Fruit fly (Drosophila melanogaster): ENCODE measurements around the gene CG43063.

The CG43063 gene

dm6 chr3R:13082382-13082781, 3.6 kb upstream of the CG43063 start:
- TF ChIP-seq lola (GFP tag; optimal IDR thresholded peaks at IDR 0.05) (no peak), usp (GFP tag; optimal IDR thresholded peaks at IDR 0.05) (no peak), GATAd (GFP tag; optimal IDR thresholded peaks at IDR 0.05) (no peak), CrebA (GFP tag; optimal IDR thresholded peaks at IDR 0.05; ENCODE audit: borderline replicate concordance) (no peak), Hnf4 (GFP tag; optimal IDR thresholded peaks at IDR 0.05) (no peak), dl (GFP tag; optimal IDR thresholded peaks at IDR 0.05; ENCODE audit: insufficient read depth in 1 of 2, partially characterized antibody in 2 of 2) (no peak), brk (GFP tag; optimal IDR thresholded peaks at IDR 0.05) (no peak), tai (GFP tag; optimal IDR thresholded peaks at IDR 0.05) (no peak), HLH106 (tag; optimal IDR thresholded peaks at IDR 0.05) (no peak), Mio (GFP tag; optimal IDR thresholded peaks at IDR 0.05) (no peak), pan (optimal IDR thresholded peaks at IDR 0.05) (no peak), woc (GFP tag; optimal IDR thresholded peaks at IDR 0.05) (no peak), CG32264 (GFP tag; optimal IDR thresholded peaks at IDR 0.05) (no peak), Myc (optimal IDR thresholded peaks at IDR 0.05) (no peak), CG9705 (GFP tag; optimal IDR thresholded peaks at IDR 0.05) (no peak)

dm6 chr3R:13088395-13088794, 2.4 kb downstream of the CG43063 start, which contains the start of gene timeout:
TSS of gene timeout (plus strand) at chr3R:13088651.
- no peak for TF ChIP-seq Hr83 (GFP tag; optimal IDR thresholded peaks at IDR 0.05; ENCODE audit: poor library complexity, severe bottlenecking)
- TF ChIP-seq pan (optimal IDR thresholded peaks at IDR 0.05): no peak
- TF ChIP-seq Jra (GFP tag; optimal IDR thresholded peaks at IDR 0.05): no peak
- no peak for TF ChIP-seq psq (GFP tag; optimal IDR thresholded peaks at IDR 0.05)
- no peak for TF ChIP-seq GATAd (GFP tag; optimal IDR thresholded peaks at IDR 0.05)
- no peak for TF ChIP-seq tai (GFP tag; optimal IDR thresholded peaks at IDR 0.05)
- TF ChIP-seq Vsx2 (GFP tag; optimal IDR thresholded peaks at IDR 0.05; ENCODE audit: partially characterized antibody): no peak
- no peak for TF ChIP-seq usp (GFP tag; optimal IDR thresholded peaks at IDR 0.05)
- TF ChIP-seq Dif (GFP tag; optimal IDR thresholded peaks at IDR 0.05; ENCODE audit: partially characterized antibody): no peak
- no peak for TF ChIP-seq HLH106 (tag; optimal IDR thresholded peaks at IDR 0.05)
- no peak for TF ChIP-seq foxo (GFP tag; optimal IDR thresholded peaks at IDR 0.05)
- TF ChIP-seq Myc (optimal IDR thresholded peaks at IDR 0.05): no peak
- no peak for TF ChIP-seq CrebA (GFP tag; optimal IDR thresholded peaks at IDR 0.05; ENCODE audit: borderline replicate concordance)
- TF ChIP-seq N (GFP tag; optimal IDR thresholded peaks at IDR 0.05): no peak

DNA sequence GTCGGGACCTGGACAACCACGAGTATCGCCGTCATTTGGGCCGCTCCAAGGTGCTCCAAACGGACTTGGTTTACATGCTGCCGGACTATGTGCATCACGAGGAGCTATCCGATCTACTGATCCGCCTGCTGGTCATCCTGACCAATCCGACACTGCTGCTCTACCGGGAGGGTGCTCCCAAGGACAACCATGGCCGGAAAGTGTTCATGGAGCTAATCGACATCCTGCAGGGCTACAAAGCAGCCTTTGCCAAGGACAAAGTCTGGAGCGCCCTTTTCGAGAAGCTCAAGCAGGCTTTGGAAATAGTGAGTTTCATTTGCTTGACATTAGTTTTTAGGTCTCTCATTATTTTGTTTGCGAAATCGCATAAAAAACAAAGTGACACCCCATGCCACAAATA, 2.9 kb downstream of the CG43063 start, which contains the start of gene CG34308:
Gene CG34308, plus strand, starts transcription at position 301 of the 400 bp plus-strand sequence.
- TF ChIP-seq sage (GFP tag; optimal IDR thresholded peaks at IDR 0.05) (no peak), h (GFP tag; optimal IDR thresholded peaks at IDR 0.05) (no peak), Hnf4 (GFP tag; optimal IDR thresholded peaks at IDR 0.05) (no peak), Vsx2 (GFP tag; optimal IDR thresholded peaks at IDR 0.05; ENCODE audit: partially characterized antibody) (no peak), dsf (GFP tag; optimal IDR thresholded peaks at IDR 0.05; ENCODE audit: borderline replicate concordance) (no peak), Rel (GFP tag; optimal IDR thresholded peaks at IDR 0.05) (no peak), Rel (tag; optimal IDR thresholded peaks at IDR 0.05) (no peak), CrebA (GFP tag; optimal IDR thresholded peaks at IDR 0.05; ENCODE audit: borderline replicate concordance) (no peak), Hr78 (GFP tag; optimal IDR thresholded peaks at IDR 0.05) (no peak), Abd-B (GFP tag; optimal IDR thresholded peaks at IDR 0.05) (no peak), Mio (GFP tag; optimal IDR thresholded peaks at IDR 0.05) (no peak), woc (GFP tag; optimal IDR thresholded peaks at IDR 0.05) (no peak), Dfd (GFP tag; optimal IDR thresholded peaks at IDR 0.05) (no peak), CG9705 (GFP tag; optimal IDR thresholded peaks at IDR 0.05) (no peak), Dif (GFP tag; optimal IDR thresholded peaks at IDR 0.05; ENCODE audit: partially characterized antibody) (no peak), usp (GFP tag; optimal IDR thresholded peaks at IDR 0.05) (no peak), pan (optimal IDR thresholded peaks at IDR 0.05) (no peak), dl (GFP tag; optimal IDR thresholded peaks at IDR 0.05; ENCODE audit: insufficient read depth in 1 of 2, partially characterized antibody in 2 of 2) (no peak), OdsH (GFP tag; optimal IDR thresholded peaks at IDR 0.05) (no peak), dmrt93B (GFP tag; optimal IDR thresholded peaks at IDR 0.05) (no peak), GATAd (GFP tag; optimal IDR thresholded peaks at IDR 0.05) (no peak)

- TF ChIP-seq Sp1 (GFP tag; optimal IDR thresholded peaks at IDR 0.05): no peak
- TF ChIP-seq Jra (GFP tag; optimal IDR thresholded peaks at IDR 0.05): no peak
- no peak for TF ChIP-seq Hr78 (GFP tag; optimal IDR thresholded peaks at IDR 0.05)
- TF ChIP-seq dsf (GFP tag; optimal IDR thresholded peaks at IDR 0.05; ENCODE audit: borderline replicate concordance): no peak
- TF ChIP-seq pan (optimal IDR thresholded peaks at IDR 0.05): no peak
- no peak for TF ChIP-seq woc (GFP tag; optimal IDR thresholded peaks at IDR 0.05)
- no peak for TF ChIP-seq dmrt93B (GFP tag; optimal IDR thresholded peaks at IDR 0.05)
- no peak for TF ChIP-seq Mio (GFP tag; optimal IDR thresholded peaks at IDR 0.05)
- TF ChIP-seq OdsH (GFP tag; optimal IDR thresholded peaks at IDR 0.05): no peak
- TF ChIP-seq CG32264 (GFP tag; optimal IDR thresholded peaks at IDR 0.05): no peak
- TF ChIP-seq lola (GFP tag; optimal IDR thresholded peaks at IDR 0.05): no peak
- no peak for TF ChIP-seq Dfd (GFP tag; optimal IDR thresholded peaks at IDR 0.05)
- TF ChIP-seq CrebA (GFP tag; optimal IDR thresholded peaks at IDR 0.05; ENCODE audit: borderline replicate concordance): no peak
- no peak for TF ChIP-seq rgr (GFP tag; optimal IDR thresholded peaks at IDR 0.05)
- TF ChIP-seq dl (GFP tag; optimal IDR thresholded peaks at IDR 0.05; ENCODE audit: insufficient read depth in 1 of 2, partially characterized antibody in 2 of 2): no peak
Observed at dm6 chr3R:13091666-13092065, 5.6 kb downstream of the CG43063 start.
